Fruit fly (Drosophila melanogaster): ENCODE data around the gene CG9168.
A peak's percentile ranks its signal among the peaks of the same experiment; 100 is the strongest.

The CG9168 gene

DNA sequence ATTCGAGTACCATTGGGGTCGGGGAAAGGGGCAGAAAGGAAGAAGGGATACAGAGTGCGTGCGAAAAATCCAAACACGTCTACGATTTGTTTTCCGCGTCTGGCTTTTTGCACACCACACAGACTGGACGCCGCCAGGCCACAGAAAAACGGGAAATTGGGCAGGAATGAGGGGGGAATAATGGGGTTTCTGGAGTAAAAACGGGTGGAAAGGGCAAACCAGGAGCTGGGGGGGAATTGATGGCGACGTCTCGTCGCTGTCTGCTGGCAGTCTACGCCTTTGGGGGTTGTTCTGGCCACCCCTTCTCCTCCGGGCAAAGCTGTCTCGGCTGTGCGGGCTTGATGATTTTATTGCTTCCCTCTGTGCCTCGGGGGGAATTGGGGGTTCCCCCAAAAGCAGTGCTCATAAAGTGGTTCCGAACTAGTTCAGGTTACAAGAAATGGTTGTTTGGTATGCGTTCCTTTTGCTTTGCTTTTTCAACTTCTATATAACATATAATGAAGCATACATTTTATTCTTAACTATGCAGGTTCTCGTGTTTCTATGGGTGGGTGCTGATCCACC lies 25.1 kb upstream of the CG9168 start (continued):
- TF ChIP-seq lola (GFP tag; optimal IDR thresholded peaks at IDR 0.05), result no peak
- TF ChIP-seq lab (GFP tag; optimal IDR thresholded peaks at IDR 0.05), result no peak
- TF ChIP-seq en (GFP tag; optimal IDR thresholded peaks at IDR 0.05), result no peak
- peak; percentile 56; the same call in 1 of the 2 replicates for TF ChIP-seq crol (GFP tag; IDR thresholded peaks at IDR 0.05)
- no peak for TF ChIP-seq hbn (GFP tag; IDR thresholded peaks at IDR 0.05; ENCODE audit: partially characterized antibody)
- TF ChIP-seq shn (GFP tag; optimal IDR thresholded peaks at IDR 0.05), result peak; percentile 18
- peak; percentile 2 for TF ChIP-seq CG13894 (tag; optimal IDR thresholded peaks at IDR 0.05)
- no peak for TF ChIP-seq scrt (GFP tag; optimal IDR thresholded peaks at IDR 0.05)
- no peak for TF ChIP-seq CG10959 (GFP tag; IDR thresholded peaks at IDR 0.05)
- TF ChIP-seq lov (optimal IDR thresholded peaks at IDR 0.05), result no peak
- TF ChIP-seq lov (GFP tag; IDR thresholded peaks at IDR 0.05), result no peak
- no peak for TF ChIP-seq bigmax (GFP tag; optimal IDR thresholded peaks at IDR 0.05)
- no peak for TF ChIP-seq CG13287 (GFP tag; IDR thresholded peaks at IDR 0.05; ENCODE audit: partially characterized antibody)
- TF ChIP-seq CG9876 (GFP tag; optimal IDR thresholded peaks at IDR 0.05), result no peak
- TF ChIP-seq Med (GFP tag), result peak; percentile 94
- TF ChIP-seq CG7786 (GFP tag; optimal IDR thresholded peaks at IDR 0.05), result no peak

DNA sequence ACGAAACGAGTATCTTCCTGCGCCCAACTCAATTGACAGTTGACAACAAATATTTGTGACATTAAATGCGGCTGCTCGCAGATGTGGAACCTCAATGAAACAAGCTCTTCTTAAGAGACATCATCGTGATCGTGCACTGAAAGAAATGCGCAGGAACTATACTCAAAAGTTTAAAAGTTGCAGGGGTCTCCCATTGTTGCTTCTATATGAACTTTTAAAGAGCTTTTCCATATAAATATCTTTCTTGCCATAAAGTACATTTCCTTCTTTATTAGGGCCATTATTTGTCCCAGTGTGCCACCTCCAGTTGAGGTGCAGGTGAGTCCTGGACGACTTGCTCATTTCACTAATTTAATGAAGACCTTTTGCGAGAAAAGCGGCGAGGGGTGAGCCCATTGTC lies 22.8 kb upstream of the CG9168 start:
- TF ChIP-seq sqz (GFP tag; optimal IDR thresholded peaks at IDR 0.05) (no peak), salm (tag; optimal IDR thresholded peaks at IDR 0.05) (no peak), CG18011 (GFP tag; optimal IDR thresholded peaks at IDR 0.05) (no peak), her (GFP tag; optimal IDR thresholded peaks at IDR 0.05) (no peak), Spps (tag; optimal IDR thresholded peaks at IDR 0.05) (no peak), lbe (GFP tag; optimal IDR thresholded peaks at IDR 0.05) (peak; percentile 46)

DNA sequence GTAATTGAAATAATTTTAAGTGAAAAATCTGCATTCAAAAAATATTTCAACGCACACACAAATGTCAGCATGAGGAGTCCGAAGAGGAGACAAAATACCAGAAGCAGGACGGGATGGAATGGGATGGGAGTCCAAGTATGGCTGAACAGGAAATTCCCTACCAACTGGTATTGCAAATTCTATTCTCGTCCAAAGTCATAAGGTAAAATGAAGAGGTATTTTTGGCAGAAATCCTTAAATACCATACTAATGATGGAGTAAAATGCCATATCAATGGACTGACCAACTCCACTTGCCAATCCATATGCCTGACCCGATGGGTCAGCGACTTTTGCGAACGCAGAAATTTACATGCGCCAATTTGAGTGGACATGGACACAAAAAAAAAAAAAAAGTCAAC lies 22.0 kb upstream of the CG9168 start:
- no peak for TF ChIP-seq CG12071 (GFP tag; optimal IDR thresholded peaks at IDR 0.05)
- no peak for TF ChIP-seq emc (GFP tag; optimal IDR thresholded peaks at IDR 0.05)
- TF ChIP-seq pum (GFP tag; optimal IDR thresholded peaks at IDR 0.05), result no peak
- no peak for TF ChIP-seq jing (GFP tag; optimal IDR thresholded peaks at IDR 0.05)
- TF ChIP-seq corto (GFP tag; optimal IDR thresholded peaks at IDR 0.05), result no peak
- TF ChIP-seq aop (GFP tag; IDR thresholded peaks at IDR 0.05), result no peak
- TF ChIP-seq CG12391 (tag; optimal IDR thresholded peaks at IDR 0.05), result no peak
- no peak for TF ChIP-seq CG10543 (GFP tag; optimal IDR thresholded peaks at IDR 0.05)
- TF ChIP-seq lola (GFP tag; optimal IDR thresholded peaks at IDR 0.05), result no peak
- TF ChIP-seq ro (GFP tag; IDR thresholded peaks at IDR 0.05), result no peak
- TF ChIP-seq CG1832 (GFP tag; optimal IDR thresholded peaks at IDR 0.05), result no peak
- TF ChIP-seq al (GFP tag; IDR thresholded peaks at IDR 0.05), result no peak
- no peak for TF ChIP-seq Med (GFP tag)
- no peak for TF ChIP-seq CG3995 (GFP tag; optimal IDR thresholded peaks at IDR 0.05)
- no peak for TF ChIP-seq gfzf (GFP tag; optimal IDR thresholded peaks at IDR 0.05)
- TF ChIP-seq Atf-2 (GFP tag; optimal IDR thresholded peaks at IDR 0.05), result no peak
- no peak for TF ChIP-seq Asciz (GFP tag; optimal IDR thresholded peaks at IDR 0.05)
- TF ChIP-seq vnd (GFP tag; IDR thresholded peaks at IDR 0.05; ENCODE audit: partially characterized antibody), result no peak
- no peak for TF ChIP-seq CG31365 (tag; optimal IDR thresholded peaks at IDR 0.05)

Data from whole organism, embryonic.